Worm (Caenorhabditis elegans) whole organism, early embryonic: ENCODE results near the gene F08C6.18.

Source experiments
- F13C5.2 ChIP-seq: sonication (generic microtip); optimal IDR thresholded peaks from 2 replicates; lab custom pipeline; 2017; ENCODE audit warnings: mild to moderate bottlenecking, missing genetic modification characterization, inconsistent platforms, missing compliant biosample characterization
- aly-1 ChIP-seq: sonication (generic microtip); optimal IDR thresholded peaks from 2 replicates; lab custom pipeline; 2016; ENCODE audit warnings: missing genetic modification characterization, missing compliant biosample characterization
- ama-1 ChIP-seq: fragments of 150-350 bp; optimal IDR thresholded peaks from 2 replicates; lab custom pipeline; 2014

DNA sequence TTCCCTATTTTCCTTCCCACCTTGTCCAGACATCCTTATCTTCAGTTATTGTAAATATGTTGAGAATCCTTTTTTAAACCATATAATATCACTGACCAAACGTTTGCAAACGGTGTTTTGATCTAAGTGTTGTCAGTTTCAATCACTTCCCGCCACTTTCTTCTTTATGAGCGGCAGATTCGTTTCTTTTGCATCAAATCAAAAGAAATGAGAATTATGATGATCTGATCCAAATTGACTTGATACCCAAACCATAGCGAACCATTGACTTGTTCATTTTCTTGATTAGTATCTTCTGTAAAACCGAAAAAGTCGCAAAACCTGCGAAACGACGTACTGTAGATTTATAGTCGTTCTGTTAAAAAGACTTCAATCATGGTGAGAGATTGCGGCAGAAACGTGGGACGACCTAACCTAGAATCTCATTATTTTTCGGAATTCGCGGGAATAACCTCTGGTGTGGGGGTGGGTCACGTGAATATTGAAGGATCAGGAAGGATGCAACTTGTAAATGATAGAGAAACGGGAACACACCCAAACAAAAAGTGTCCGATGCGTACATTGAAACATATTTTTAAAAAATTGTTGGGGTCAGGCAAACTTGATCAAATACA, 20.6 kb upstream of the F08C6.18 start:
- TF ChIP-seq F13C5.2 (no peak), ama-1 (lab: Kevin White, UChicago) (no peak), aly-1 (tag; lab: Kevin White, UChicago) (no peak)
